Worm (Caenorhabditis elegans) whole organism, L1 larva: ENCODE data around the gene F46B3.16.

Experiments used
- aha-1 ChIP-seq: fragments of 150-350 bp; optimal IDR thresholded peaks from 2 replicates; lab custom pipeline; 2014; ENCODE audit warnings: missing biosample characterization, missing genetic modification characterization
- dpl-1 ChIP-seq, 3 experiments: fragments of 150-350 bp in 2 of 3; sonication (generic microtip) in 1 of 3; optimal IDR thresholded peaks; 2 replicates each; lab custom pipeline; 2014 to 2017; ENCODE audit warnings: missing biosample characterization in 3 of 3, missing genetic modification characterization in 3 of 3, missing genetic modification reagents in 3 of 3
- elt-2 ChIP-seq: sonication (generic microtip); optimal IDR thresholded peaks from 2 replicates; lab custom pipeline; 2016; ENCODE audit warnings: missing genetic modification characterization, mild to moderate bottlenecking, inconsistent platforms, missing compliant biosample characterization, missing genetic modification reagents
- fkh-4 ChIP-seq: sonication (generic microtip); optimal IDR thresholded peaks from 2 replicates; lab custom pipeline; 2016; ENCODE audit warnings: missing compliant biosample characterization, missing genetic modification characterization, borderline replicate concordance
- fos-1 ChIP-seq: fragments of 150-350 bp; optimal IDR thresholded peaks from 2 replicates; lab custom pipeline; 2014; ENCODE audit warnings: missing biosample characterization, missing genetic modification characterization
- lin-35 ChIP-seq, 2 experiments: fragments of 150-350 bp; optimal IDR thresholded peaks; 2 replicates each; lab custom pipeline; 2014; ENCODE audit warnings: missing biosample characterization in 2 of 2, missing genetic modification characterization in 2 of 2, missing genetic modification reagents in 2 of 2
- mep-1 ChIP-seq: fragments of 150-350 bp; optimal IDR thresholded peaks from 2 replicates; lab custom pipeline; 2014; ENCODE audit warnings: missing biosample characterization, missing genetic modification characterization
- nhr-12 ChIP-seq: sonication (generic microtip); optimal IDR thresholded peaks from 2 replicates; lab custom pipeline; 2017; ENCODE audit warnings: missing biosample characterization, missing genetic modification characterization
- nhr-28 ChIP-seq: fragments of 150-350 bp; optimal IDR thresholded peaks from 2 replicates; lab custom pipeline; 2014; ENCODE audit warnings: missing biosample characterization, missing genetic modification characterization
- nhr-76 ChIP-seq: sonication (generic microtip); optimal IDR thresholded peaks from 2 replicates; lab custom pipeline; 2017; ENCODE audit warnings: missing biosample characterization, missing genetic modification characterization
- pag-3 ChIP-seq: sonication (generic microtip); optimal IDR thresholded peaks from 2 replicates; lab custom pipeline; 2017; ENCODE audit warnings: missing genetic modification characterization, mild to moderate bottlenecking, missing compliant biosample characterization, antibody characterized with exemption, borderline replicate concordance; ENCODE audit not compliant: insufficient read depth

DNA sequence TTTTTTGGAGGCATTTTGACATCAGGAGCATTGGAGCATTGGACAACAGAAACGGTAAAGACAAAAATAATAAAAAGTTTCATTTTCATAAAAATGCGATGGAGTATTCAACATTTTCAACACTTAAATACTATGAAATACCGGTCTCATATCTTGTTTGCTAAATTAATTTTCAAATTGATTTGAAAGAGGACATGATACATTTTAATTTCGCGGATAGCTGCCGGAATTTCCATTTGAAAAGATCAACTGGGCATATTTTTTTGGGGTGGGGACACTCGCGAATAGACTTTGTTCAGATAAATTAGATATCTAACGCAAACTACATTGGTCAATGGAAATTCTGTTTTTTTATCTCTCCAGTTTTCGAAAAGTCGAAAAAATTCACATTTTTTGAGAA, 39.7 kb upstream of the F46B3.16 start, which contains the start of gene F26F2.10:
- TF ChIP-seq nhr-12: no peak
- no peak for TF ChIP-seq fkh-4 (tag; lab: Kevin White, UChicago)
- TF ChIP-seq nhr-76: no peak
- TF ChIP-seq lin-35 (GFP tag; optimal IDR thresholded peaks at IDR 0.05; lab: Kevin White, UChicago): no peak
- no peak for TF ChIP-seq nhr-28
- TF ChIP-seq mep-1 (tag; lab: Kevin White, UChicago): no peak
- TF ChIP-seq fos-1 (tag; lab: Kevin White, UChicago): no peak
- TF ChIP-seq pag-3 (tag; lab: Kevin White, UChicago): no peak
- TF ChIP-seq aha-1: no peak
- TF ChIP-seq dpl-1 (GFP tag; optimal IDR thresholded peaks at IDR 0.05; lab: Kevin White, UChicago): no peak
- TF ChIP-seq elt-2 (tag; lab: Kevin White, UChicago): no peak
